Fruit fly (Drosophila melanogaster) whole organism: ENCODE measurements around the gene mib1.

Experiments
- CG8478 ChIP-seq: fragments of >200 bp; optimal IDR thresholded peaks from 2 replicates; lab custom pipeline; 2018; ENCODE audit warnings: inconsistent platforms
- EcR ChIP-seq, 2 experiments: fragments of >200 bp; optimal IDR thresholded peaks; 2 replicates each; lab custom pipeline; 2017; ENCODE audit warnings: missing biosample characterization in 2 of 2, missing genetic modification characterization in 2 of 2, missing genetic modification reagents in 2 of 2
- pan ChIP-seq: fragments of >200 bp; optimal IDR thresholded peaks from 2 replicates; lab custom pipeline; 2017
- psq ChIP-seq: fragments of >200 bp; optimal IDR thresholded peaks from 2 replicates; lab custom pipeline; 2017
- usp ChIP-seq: fragments of >200 bp; optimal IDR thresholded peaks from 2 replicates; lab custom pipeline; 2017; ENCODE audit warnings: missing biosample characterization, missing genetic modification characterization, mixed read lengths

DNA sequence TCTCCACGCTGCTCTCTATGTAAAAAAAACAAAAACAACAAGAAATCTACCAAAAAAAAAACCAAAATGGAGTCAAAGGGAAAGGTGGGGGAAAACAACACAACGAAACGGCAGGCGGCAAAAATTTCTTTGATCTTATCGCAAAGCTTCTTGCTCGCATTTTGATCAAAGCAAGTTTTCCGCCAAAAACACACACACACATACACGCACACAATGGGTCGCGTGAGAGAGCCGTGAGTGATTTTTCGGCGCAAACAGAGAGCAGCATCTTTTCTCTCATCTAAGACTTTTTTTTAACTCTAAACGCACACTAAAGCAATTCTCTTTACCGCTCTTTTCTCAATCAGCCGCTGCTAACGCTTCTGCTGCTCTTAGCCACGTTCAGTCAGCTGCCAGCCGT is 17.3 kb upstream of the mib1 start:
- TF ChIP-seq EcR (GFP tag; optimal IDR thresholded peaks at IDR 0.05; lab: Kevin White, UChicago) (no peak), usp (GFP tag; lab: Kevin White, UChicago) (no peak), pan (lab: Kevin White, UChicago) (no peak), CG8478 (lab: Kevin White, UChicago) (no peak), psq (no peak)
